Worm (Caenorhabditis elegans) whole organism, L3 larva: Measurements from ENCODE around the gene catp-5.

Source experiments
- fos-1 ChIP-seq: fragments of 150-350 bp; optimal IDR thresholded peaks from 2 replicates; lab custom pipeline; 2014; ENCODE audit warnings: missing biosample characterization, missing genetic modification characterization
- mdl-1 ChIP-seq: fragments of 150-350 bp; optimal IDR thresholded peaks from 2 replicates; lab custom pipeline; 2014; ENCODE audit warnings: missing biosample characterization, missing genetic modification characterization
- nhr-25 ChIP-seq: sonication (generic microtip); optimal IDR thresholded peaks from 2 replicates; lab custom pipeline; 2017; ENCODE audit warnings: missing biosample characterization, missing genetic modification characterization
- nhr-28 ChIP-seq: fragments of 150-350 bp; optimal IDR thresholded peaks from 2 replicates; lab custom pipeline; 2014; ENCODE audit warnings: missing biosample characterization, missing genetic modification characterization

DNA sequence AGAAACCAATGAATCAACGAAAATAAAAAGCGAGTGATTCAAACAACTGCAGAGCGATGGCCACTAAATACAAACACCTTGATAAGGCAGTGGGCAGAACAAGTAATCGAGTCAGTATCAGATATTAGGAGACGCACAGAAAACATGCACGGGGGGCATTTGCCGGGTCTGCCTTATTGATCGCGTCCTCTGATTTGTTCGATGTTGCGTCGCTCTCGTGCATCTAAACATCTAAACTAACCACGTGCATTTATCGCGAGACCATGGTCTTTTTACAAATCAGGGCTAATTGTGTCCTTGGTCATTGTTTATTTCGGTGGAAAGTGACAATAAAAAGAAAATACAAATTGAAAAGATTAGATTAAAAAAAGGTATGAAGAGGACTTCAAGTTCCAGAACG lies 14.7 kb downstream of the catp-5 start, which contains the start of gene K07E3.4:
- TF ChIP-seq nhr-28 (tag; lab: Kevin White, UChicago) (no peak), mdl-1 (tag; lab: Kevin White, UChicago) (peak; percentile 88), fos-1 (no peak), nhr-25 (peak; percentile 82)
